Worm (Caenorhabditis elegans): ENCODE measurements around the gene K09E2.3.

K09E2.3 gene

ce11 chrX:8675151-8675550 lies 2.3 kb downstream of the K09E2.3 start:
- TF ChIP-seq nhr-12 (tag; optimal IDR thresholded peaks at IDR 0.05) (no peak), ztf-11 (tag; optimal IDR thresholded peaks at IDR 0.05) (no peak), mep-1 (tag; optimal IDR thresholded peaks at IDR 0.05) (no peak), drap-1 (GFP tag; optimal IDR thresholded peaks at IDR 0.05) (no peak), nhr-2 (tag; optimal IDR thresholded peaks at IDR 0.05) (no peak), bed-3 (GFP tag; optimal IDR thresholded peaks at IDR 0.05) (no peak), pha-4 (tag; optimal IDR thresholded peaks at IDR 0.05) (no peak), tbx-8 (GFP tag; optimal IDR thresholded peaks at IDR 0.05) (no peak), unc-39 (tag; optimal IDR thresholded peaks at IDR 0.05) (no peak), zip-8 (tag; optimal IDR thresholded peaks at IDR 0.05) (no peak), mls-2 (tag; optimal IDR thresholded peaks at IDR 0.05) (no peak), ceh-83 (GFP tag; optimal IDR thresholded peaks at IDR 0.05) (no peak), cnd-1 (tag; optimal IDR thresholded peaks at IDR 0.05) (no peak), lin-32 (GFP tag; optimal IDR thresholded peaks at IDR 0.05) (no peak), hlh-1 (tag; optimal IDR thresholded peaks at IDR 0.05) (no peak), snpc-4 (tag; optimal IDR thresholded peaks at IDR 0.05) (no peak), nhr-237 (tag; optimal IDR thresholded peaks at IDR 0.05) (no peak), mab-5 (tag; optimal IDR thresholded peaks at IDR 0.05) (no peak), lsy-2 (tag; optimal IDR thresholded peaks at IDR 0.05) (no peak)

ce11 chrX:8676088-8676779 lies 3.4 kb downstream of the K09E2.3 start:
- TF ChIP-seq drap-1 (GFP tag; optimal IDR thresholded peaks at IDR 0.05) (no peak), mab-5 (tag; optimal IDR thresholded peaks at IDR 0.05) (no peak), blmp-1 (tag; optimal IDR thresholded peaks at IDR 0.05) (no peak), ham-2 (GFP tag; optimal IDR thresholded peaks at IDR 0.05) (no peak), elt-1 (tag; optimal IDR thresholded peaks at IDR 0.05; ENCODE audit: borderline replicate concordance, insufficient read depth) (no peak), nhr-28 (tag; optimal IDR thresholded peaks at IDR 0.05) (no peak), nhr-2 (tag; optimal IDR thresholded peaks at IDR 0.05) (no peak), zip-8 (tag; optimal IDR thresholded peaks at IDR 0.05) (no peak), nhr-12 (tag; optimal IDR thresholded peaks at IDR 0.05) (no peak), tbx-8 (GFP tag; optimal IDR thresholded peaks at IDR 0.05) (no peak), unc-62 (GFP tag; optimal IDR thresholded peaks at IDR 0.05) (no peak), ceh-43 (GFP tag; optimal IDR thresholded peaks at IDR 0.05) (no peak)

ce11 chrX:8677320-8677719 lies 4.4 kb downstream of the K09E2.3 start:
- no peak for TF ChIP-seq tbx-8 (GFP tag; optimal IDR thresholded peaks at IDR 0.05)
- no peak for TF ChIP-seq ceh-39 (tag; optimal IDR thresholded peaks at IDR 0.05)
- no peak for TF ChIP-seq zip-8 (tag; optimal IDR thresholded peaks at IDR 0.05)
- no peak for TF ChIP-seq blmp-1 (tag; optimal IDR thresholded peaks at IDR 0.05)
- no peak for TF ChIP-seq elt-1 (tag; optimal IDR thresholded peaks at IDR 0.05; ENCODE audit: borderline replicate concordance, insufficient read depth)

- TF ChIP-seq elt-3 (tag; optimal IDR thresholded peaks at IDR 0.05) (no peak), ceh-43 (GFP tag; optimal IDR thresholded peaks at IDR 0.05) (no peak)
Measured at ce11 chrX:8677873-8678272, 5.0 kb downstream of the K09E2.3 start.

ce11 chrX:8681600-8681999 lies 8.7 kb downstream of the K09E2.3 start, which contains the start of gene K09E2.1:
Gene K09E2.1, plus strand, starts transcription at chrX:8681900.
- TF ChIP-seq M03D4.4 (tag; optimal IDR thresholded peaks at IDR 0.05) (no peak), pha-4 (tag; optimal IDR thresholded peaks at IDR 0.05) (no peak), blmp-1 (tag; optimal IDR thresholded peaks at IDR 0.05) (no peak), cnd-1 (tag; optimal IDR thresholded peaks at IDR 0.05) (no peak), unc-62 (GFP tag; optimal IDR thresholded peaks at IDR 0.05) (no peak), unc-39 (tag; optimal IDR thresholded peaks at IDR 0.05) (no peak)

- TF ChIP-seq ceh-43 (GFP tag; optimal IDR thresholded peaks at IDR 0.05) = no peak
- no peak for TF ChIP-seq unc-120 (tag; optimal IDR thresholded peaks at IDR 0.05; ENCODE audit: poor library complexity, severe bottlenecking)
- TF ChIP-seq nhr-2 (tag; optimal IDR thresholded peaks at IDR 0.05) = no peak
- no peak for TF ChIP-seq lin-32 (GFP tag; optimal IDR thresholded peaks at IDR 0.05)
- TF ChIP-seq ztf-11 (tag; optimal IDR thresholded peaks at IDR 0.05) = no peak
- TF ChIP-seq pha-4 (tag; optimal IDR thresholded peaks at IDR 0.05) = no peak
- TF ChIP-seq mab-5 (tag; optimal IDR thresholded peaks at IDR 0.05) = no peak
- TF ChIP-seq ceh-39 (tag; optimal IDR thresholded peaks at IDR 0.05) = no peak
- TF ChIP-seq ham-2 (GFP tag; optimal IDR thresholded peaks at IDR 0.05) = no peak
- TF ChIP-seq ces-1 (GFP tag; optimal IDR thresholded peaks at IDR 0.05) = no peak
- no peak for TF ChIP-seq sptf-1 (tag; optimal IDR thresholded peaks at IDR 0.05)
- no peak for TF ChIP-seq hlh-1 (tag; optimal IDR thresholded peaks at IDR 0.05)
- TF ChIP-seq nhr-28 (tag; optimal IDR thresholded peaks at IDR 0.05) = no peak
- no peak for TF ChIP-seq M03D4.4 (tag; optimal IDR thresholded peaks at IDR 0.05)
- TF ChIP-seq tbx-8 (GFP tag; optimal IDR thresholded peaks at IDR 0.05) = no peak
- no peak for TF ChIP-seq mls-2 (tag; optimal IDR thresholded peaks at IDR 0.05)
Measured at ce11 chrX:8697517-8697916, 24.6 kb downstream of the K09E2.3 start, which contains the start of gene frpr-8. Gene frpr-8, plus strand, starts transcription at chrX:8697817.

Data from whole organism, mixed stage, embryonic.